Fruit fly (Drosophila melanogaster): ENCODE data around the gene CG46434.

The CG46434 gene

DNA sequence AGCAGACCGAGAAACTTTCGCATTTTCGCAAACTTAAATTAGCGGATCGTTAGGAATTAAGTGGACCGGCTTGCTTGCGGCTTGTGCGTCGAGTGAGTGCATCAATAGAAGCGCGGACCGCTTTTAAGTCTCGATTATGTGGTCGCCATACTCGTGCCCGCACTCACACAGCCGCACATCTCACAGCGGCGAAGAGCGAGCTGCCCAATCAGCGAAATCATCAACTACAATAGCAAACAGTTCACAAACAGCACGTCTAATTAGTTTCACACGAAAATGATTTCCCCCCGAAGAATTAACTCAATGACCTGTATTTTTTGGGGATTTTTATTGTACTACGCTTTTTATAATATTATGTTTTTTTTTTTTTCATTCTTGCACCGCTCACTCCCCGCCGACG is 43.3 kb downstream of the CG46434 start, which contains the start of gene CG9451:
Gene CG9451 (minus strand): TSS at position 101 of the 400 bp plus-strand sequence.
- TF ChIP-seq h (optimal IDR thresholded peaks at IDR 0.05) (no peak), ttk (optimal IDR thresholded peaks at IDR 0.05) (no peak), Myc (optimal IDR thresholded peaks at IDR 0.05) (no peak), psq (optimal IDR thresholded peaks at IDR 0.05) (no peak), insv (optimal IDR thresholded peaks at IDR 0.05) (no peak), Sin3A (optimal IDR thresholded peaks at IDR 0.05) (no peak)

- TF ChIP-seq psq (optimal IDR thresholded peaks at IDR 0.05) (no peak), ttk (optimal IDR thresholded peaks at IDR 0.05) (no peak), Myc (optimal IDR thresholded peaks at IDR 0.05) (no peak), h (optimal IDR thresholded peaks at IDR 0.05) (no peak), Sin3A (optimal IDR thresholded peaks at IDR 0.05) (no peak), insv (optimal IDR thresholded peaks at IDR 0.05) (no peak)
These were observed 44.7 kb downstream of the CG46434 start for dm6 chr3L:19499334-19499733.

dm6 chr3L:19497623-19498022 is 46.4 kb downstream of the CG46434 start, which contains the start of gene CG9449:
TSS of gene CG9449 (minus strand) at chr3L:19497723.
- no peak for TF ChIP-seq insv (optimal IDR thresholded peaks at IDR 0.05)
- TF ChIP-seq h (optimal IDR thresholded peaks at IDR 0.05) = no peak
- TF ChIP-seq ttk (optimal IDR thresholded peaks at IDR 0.05) = no peak
- TF ChIP-seq Sin3A (optimal IDR thresholded peaks at IDR 0.05) = no peak

- TF ChIP-seq ttk (optimal IDR thresholded peaks at IDR 0.05) (no peak), Sin3A (optimal IDR thresholded peaks at IDR 0.05) (no peak), h (optimal IDR thresholded peaks at IDR 0.05) (no peak), insv (optimal IDR thresholded peaks at IDR 0.05) (no peak), psq (optimal IDR thresholded peaks at IDR 0.05) (no peak), Myc (optimal IDR thresholded peaks at IDR 0.05) (no peak)
These were observed 46.9 kb downstream of the CG46434 start for dm6 chr3L:19497135-19497534.

DNA sequence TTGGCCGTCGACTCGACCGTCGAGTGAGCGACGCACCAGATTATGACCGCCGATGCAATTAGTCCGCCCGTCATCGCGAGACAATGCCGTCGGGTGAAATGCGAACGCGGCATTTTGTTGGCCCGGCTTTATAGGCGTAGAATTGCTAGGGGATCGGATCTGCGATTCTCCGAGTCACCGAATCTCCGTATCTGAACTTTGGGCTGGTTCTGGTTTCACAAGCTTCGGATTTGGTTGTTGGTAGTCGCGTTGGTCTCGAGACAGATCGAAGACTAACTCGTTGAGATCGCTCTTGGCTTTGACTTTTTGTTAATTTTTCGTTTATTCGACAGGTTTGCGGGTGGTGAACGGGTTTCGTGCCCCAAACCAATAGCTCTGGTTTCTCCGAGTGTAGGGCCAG is 47.4 kb downstream of the CG46434 start:
- TF ChIP-seq ttk (optimal IDR thresholded peaks at IDR 0.05) (no peak), Myc (optimal IDR thresholded peaks at IDR 0.05) (no peak), insv (optimal IDR thresholded peaks at IDR 0.05) (no peak), psq (optimal IDR thresholded peaks at IDR 0.05) (no peak), h (optimal IDR thresholded peaks at IDR 0.05) (no peak), Sin3A (optimal IDR thresholded peaks at IDR 0.05) (no peak)

DNA sequence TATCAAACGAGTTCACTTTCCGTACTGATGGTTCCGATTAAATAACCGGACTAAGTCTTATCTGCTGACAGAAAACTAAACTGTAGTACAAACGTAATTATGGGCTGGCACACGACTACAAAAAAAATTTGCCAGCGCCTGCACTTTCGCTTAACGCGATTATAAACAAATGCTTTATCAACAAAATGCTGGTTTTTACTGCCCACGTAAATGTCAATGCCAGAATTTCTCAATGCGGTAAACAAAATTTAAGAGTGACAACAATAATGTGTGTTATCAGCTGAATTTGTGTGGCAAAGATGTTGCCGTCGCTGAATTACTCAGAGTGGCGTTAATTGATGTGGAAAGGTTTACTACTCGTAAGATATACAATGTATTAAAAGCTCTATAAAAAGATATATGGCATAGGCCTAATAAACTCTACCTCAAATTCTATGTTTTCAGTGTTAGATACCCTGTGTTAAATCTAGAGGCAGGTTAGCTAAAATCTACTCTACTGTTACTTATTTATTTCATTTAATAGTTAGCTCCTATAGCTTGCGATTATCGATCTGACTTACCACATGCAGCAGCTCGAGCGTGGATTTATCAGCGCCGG is 47.9 kb downstream of the CG46434 start:
- TF ChIP-seq insv (optimal IDR thresholded peaks at IDR 0.05) = no peak

dm6 chr3L:19494954-19495353 is 49.1 kb downstream of the CG46434 start:
- TF ChIP-seq h (optimal IDR thresholded peaks at IDR 0.05) (no peak), psq (optimal IDR thresholded peaks at IDR 0.05) (no peak), Sin3A (optimal IDR thresholded peaks at IDR 0.05) (no peak), ttk (optimal IDR thresholded peaks at IDR 0.05) (no peak), insv (optimal IDR thresholded peaks at IDR 0.05) (no peak), Myc (optimal IDR thresholded peaks at IDR 0.05) (no peak)
